Worm (Caenorhabditis elegans): Measurements from ENCODE around the gene H10D18.5.

H10D18.5 gene

DNA sequence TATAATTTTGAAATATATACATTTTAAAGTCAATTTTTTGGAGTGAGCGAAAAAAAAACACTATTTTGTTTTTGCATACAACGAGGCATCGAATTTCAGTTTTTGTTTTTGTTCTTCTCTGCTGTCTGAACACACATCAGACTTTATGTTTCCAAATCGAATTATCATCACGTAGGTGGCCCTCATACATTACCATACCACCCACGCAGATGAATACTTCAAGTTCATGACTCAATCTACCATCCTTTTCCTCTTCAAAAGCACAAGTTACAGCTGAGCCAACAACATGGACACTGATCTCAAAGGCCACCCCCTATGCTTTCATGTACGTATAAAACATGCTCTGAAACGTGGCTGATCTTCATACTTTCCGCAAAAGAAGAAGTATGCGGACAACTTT is 41.7 kb downstream of the H10D18.5 start, which contains the start of gene R08F11.7:
R08F11.7 (plus strand) TSS at position 301 of the 400 bp plus-strand sequence.
- TF ChIP-seq ham-2 (GFP tag; optimal IDR thresholded peaks at IDR 0.05) = no peak
- TF ChIP-seq lsy-2 (tag; optimal IDR thresholded peaks at IDR 0.05) = no peak
- TF ChIP-seq elt-1 (tag; optimal IDR thresholded peaks at IDR 0.05; ENCODE audit: borderline replicate concordance, insufficient read depth) = no peak
- no peak for TF ChIP-seq ceh-43 (GFP tag; optimal IDR thresholded peaks at IDR 0.05)
- no peak for TF ChIP-seq sem-2 (GFP tag; optimal IDR thresholded peaks at IDR 0.05)
- no peak for TF ChIP-seq nhr-12 (tag; optimal IDR thresholded peaks at IDR 0.05)
- no peak for TF ChIP-seq M03D4.4 (tag; optimal IDR thresholded peaks at IDR 0.05)
- TF ChIP-seq ceh-39 (tag; optimal IDR thresholded peaks at IDR 0.05) = no peak
- no peak for TF ChIP-seq nhr-76 (tag; optimal IDR thresholded peaks at IDR 0.05)
- no peak for TF ChIP-seq sptf-1 (tag; optimal IDR thresholded peaks at IDR 0.05)
- TF ChIP-seq flh-1 (GFP tag; optimal IDR thresholded peaks at IDR 0.05) = no peak
- no peak for TF ChIP-seq mep-1 (tag; optimal IDR thresholded peaks at IDR 0.05)
- TF ChIP-seq bed-3 (GFP tag; optimal IDR thresholded peaks at IDR 0.05) = no peak
- TF ChIP-seq mab-5 (tag; optimal IDR thresholded peaks at IDR 0.05) = no peak
- TF ChIP-seq unc-62 (GFP tag; optimal IDR thresholded peaks at IDR 0.05) = no peak

ce11 chrV:3788538-3788937 is 43.0 kb downstream of the H10D18.5 start:
- TF ChIP-seq unc-120 (tag; optimal IDR thresholded peaks at IDR 0.05; ENCODE audit: poor library complexity, severe bottlenecking) (no peak), lin-32 (GFP tag; optimal IDR thresholded peaks at IDR 0.05) (no peak), ham-2 (GFP tag; optimal IDR thresholded peaks at IDR 0.05) (no peak)

- no peak for TF ChIP-seq pha-4 (tag; optimal IDR thresholded peaks at IDR 0.05)
- no peak for TF ChIP-seq lsy-2 (tag; optimal IDR thresholded peaks at IDR 0.05)
- no peak for TF ChIP-seq nhr-28 (tag; optimal IDR thresholded peaks at IDR 0.05)
- no peak for TF ChIP-seq nhr-237 (tag; optimal IDR thresholded peaks at IDR 0.05)
- TF ChIP-seq drap-1 (GFP tag; optimal IDR thresholded peaks at IDR 0.05) = no peak
- no peak for TF ChIP-seq mls-2 (tag; optimal IDR thresholded peaks at IDR 0.05)
- no peak for TF ChIP-seq lin-13 (tag; optimal IDR thresholded peaks at IDR 0.05)
- TF ChIP-seq snpc-4 (tag; optimal IDR thresholded peaks at IDR 0.05) = no peak
- no peak for TF ChIP-seq bed-3 (GFP tag; optimal IDR thresholded peaks at IDR 0.05)
- TF ChIP-seq sptf-1 (tag; optimal IDR thresholded peaks at IDR 0.05) = no peak
- TF ChIP-seq tbx-8 (GFP tag; optimal IDR thresholded peaks at IDR 0.05) = no peak
- no peak for TF ChIP-seq mab-5 (tag; optimal IDR thresholded peaks at IDR 0.05)
- no peak for TF ChIP-seq hlh-1 (tag; optimal IDR thresholded peaks at IDR 0.05)
- TF ChIP-seq zip-8 (tag; optimal IDR thresholded peaks at IDR 0.05) = no peak
- no peak for TF ChIP-seq ceh-39 (tag; optimal IDR thresholded peaks at IDR 0.05)
Observed at ce11 chrV:3784167-3784734, 47.3 kb downstream of the H10D18.5 start, which contains the start of gene R08F11.1. R08F11.1 (minus strand) TSS chrV:3784217.

DNA sequence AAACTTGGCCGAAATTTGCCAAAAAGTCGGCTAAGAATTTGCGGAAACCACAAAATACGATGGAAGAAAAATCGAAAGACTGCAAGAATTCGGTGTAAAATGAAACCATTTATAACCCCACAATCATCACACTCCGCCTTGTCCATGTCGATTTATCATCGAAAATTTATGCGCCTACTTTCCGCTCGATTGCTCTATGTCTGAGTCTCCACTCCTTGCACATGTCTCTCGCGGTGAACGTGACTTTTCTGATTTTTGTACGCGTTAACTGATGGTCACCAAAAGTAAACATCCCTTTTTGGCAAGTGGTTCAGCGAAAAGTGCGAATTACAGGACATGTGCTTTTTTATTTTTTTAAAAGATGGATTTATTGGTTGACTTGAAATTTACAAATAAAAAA is 54.6 kb downstream of the H10D18.5 start:
- TF ChIP-seq unc-62 (GFP tag; optimal IDR thresholded peaks at IDR 0.05) (no peak), hlh-1 (tag; optimal IDR thresholded peaks at IDR 0.05) (no peak)

ce11 chrV:3776086-3776589 is 55.4 kb downstream of the H10D18.5 start, which contains the start of gene cysl-3:
cysl-3 (minus strand) TSS chrV:3776136.
- TF ChIP-seq snpc-4 (tag; optimal IDR thresholded peaks at IDR 0.05) = no peak
- TF ChIP-seq lsy-2 (tag; optimal IDR thresholded peaks at IDR 0.05) = no peak
- no peak for TF ChIP-seq ham-2 (GFP tag; optimal IDR thresholded peaks at IDR 0.05)
- TF ChIP-seq nhr-237 (tag; optimal IDR thresholded peaks at IDR 0.05) = no peak
- TF ChIP-seq hlh-1 (tag; optimal IDR thresholded peaks at IDR 0.05) = no peak
- no peak for TF ChIP-seq mls-2 (tag; optimal IDR thresholded peaks at IDR 0.05)
- TF ChIP-seq nhr-28 (tag; optimal IDR thresholded peaks at IDR 0.05) = no peak
- TF ChIP-seq mep-1 (tag; optimal IDR thresholded peaks at IDR 0.05) = no peak
- TF ChIP-seq elt-1 (tag; optimal IDR thresholded peaks at IDR 0.05; ENCODE audit: borderline replicate concordance, insufficient read depth) = no peak
- TF ChIP-seq ces-1 (GFP tag; optimal IDR thresholded peaks at IDR 0.05) = no peak
- TF ChIP-seq tbx-8 (GFP tag; optimal IDR thresholded peaks at IDR 0.05) = no peak
- TF ChIP-seq lin-13 (tag; optimal IDR thresholded peaks at IDR 0.05) = no peak

DNA sequence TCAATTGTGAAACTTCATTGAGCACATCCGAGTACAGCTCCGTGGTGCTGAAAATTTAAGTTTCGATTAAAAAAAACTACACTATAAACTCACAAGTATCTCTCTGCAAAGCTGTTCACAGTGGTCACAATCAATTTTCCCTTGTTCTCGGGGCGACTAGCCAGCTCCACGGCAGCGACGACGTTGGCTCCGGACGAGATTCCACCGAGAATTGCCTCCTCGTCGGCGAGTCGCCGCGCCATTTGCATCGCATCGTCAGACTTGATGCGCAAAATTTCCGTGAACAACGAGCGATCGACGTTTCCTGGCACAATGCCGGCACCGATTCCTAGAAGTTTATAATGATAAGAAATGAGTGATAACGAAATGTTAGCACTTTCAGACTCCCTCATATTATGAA is 56.9 kb downstream of the H10D18.5 start:
- TF ChIP-seq ceh-39 (tag; optimal IDR thresholded peaks at IDR 0.05) = no peak
- TF ChIP-seq drap-1 (GFP tag; optimal IDR thresholded peaks at IDR 0.05) = no peak
- TF ChIP-seq nhr-28 (tag; optimal IDR thresholded peaks at IDR 0.05) = no peak
- no peak for TF ChIP-seq flh-1 (GFP tag; optimal IDR thresholded peaks at IDR 0.05)
